Fruit fly (Drosophila melanogaster) whole organism, embryonic: ENCODE results near the gene Hrb27C.
A peak's percentile ranks its signal among the peaks of the same experiment; 100 is the strongest.

Experiments
- ATbp ChIP-seq: fragments of 200-800 bp; sonication (Bioruptor generic); optimal IDR thresholded peaks from 2 replicates; lab custom pipeline; 2017; ENCODE audit warnings: missing biosample characterization, mild to moderate bottlenecking, missing genetic modification characterization, missing genetic modification reagents
- Ada2b ChIP-seq: fragments of 200-800 bp; sonication (Bioruptor generic); IDR thresholded peaks from 2 replicates; pipeline ENCODE4 v1.3.6; 2022; ENCODE audit warnings: missing biosample characterization, missing genetic modification characterization
- Aef1 ChIP-seq: fragments of 200-800 bp; sonication (Bioruptor generic); IDR thresholded peaks from 3 replicates; pipeline ENCODE4 v1.3.6; 2022; ENCODE audit warnings: missing biosample characterization, missing genetic modification characterization
- Awh ChIP-seq: fragments of 200-800 bp; sonication (Bioruptor generic); IDR thresholded peaks from 2 replicates; pipeline ENCODE4, ENCODE4 v1.3.6; 2022; ENCODE audit warnings: missing biosample characterization, missing genetic modification characterization
- BEAF-32 ChIP-seq: fragments of 200-800 bp; sonication (Bioruptor generic); optimal IDR thresholded peaks from 3 replicates; lab custom pipeline; 2017; ENCODE audit warnings: missing biosample characterization, missing genetic modification characterization, mild to moderate bottlenecking, moderate library complexity, missing genetic modification reagents
- CG12219 ChIP-seq: fragments of 200-800 bp; sonication (Bioruptor generic); optimal IDR thresholded peaks from 3 replicates; lab custom pipeline; 2018; ENCODE audit warnings: missing biosample characterization, mild to moderate bottlenecking, missing genetic modification characterization
- CG12659 ChIP-seq: fragments of 200-800 bp; sonication (Bioruptor generic); optimal IDR thresholded peaks from 3 replicates; lab custom pipeline; 2017; ENCODE audit warnings: mild to moderate bottlenecking, missing biosample characterization, missing genetic modification reagents, missing genetic modification characterization
- CG15696 ChIP-seq: fragments of 200-800 bp; sonication (Bioruptor generic); optimal IDR thresholded peaks from 2 replicates; lab custom pipeline; 2019; ENCODE audit warnings: missing biosample characterization, mild to moderate bottlenecking, missing genetic modification characterization, moderate library complexity
- CG18599 ChIP-seq: fragments of 200-800 bp; sonication (Bioruptor generic); optimal IDR thresholded peaks from 3 replicates; lab custom pipeline; 2017; ENCODE audit warnings: missing biosample characterization, missing genetic modification characterization, mild to moderate bottlenecking, moderate library complexity, missing genetic modification reagents
- CG18619 ChIP-seq: fragments of 200-800 bp; sonication (Bioruptor generic); optimal IDR thresholded peaks from 3 replicates; lab custom pipeline; 2017; ENCODE audit warnings: missing biosample characterization, mild to moderate bottlenecking, missing genetic modification characterization
- CG2889 ChIP-seq: fragments of 200-800 bp; sonication (Bioruptor generic); IDR thresholded peaks from 3 replicates; pipeline ENCODE4 v1.3.6; 2022; ENCODE audit warnings: missing biosample characterization, missing genetic modification characterization
- CG30020 ChIP-seq: fragments of 200-800 bp; optimal IDR thresholded peaks from 2 replicates; lab custom pipeline; 2019; ENCODE audit warnings: missing biosample characterization, mild to moderate bottlenecking, missing genetic modification characterization, moderate library complexity
- CG34376 ChIP-seq: fragments of 200-800 bp; sonication (Bioruptor generic); optimal IDR thresholded peaks from 2 replicates; lab custom pipeline; 2018; ENCODE audit warnings: missing biosample characterization, mild to moderate bottlenecking, missing genetic modification characterization
- CG5953 ChIP-seq: fragments of 200-800 bp; sonication (Bioruptor generic); IDR thresholded peaks from 2 replicates; pipeline ENCODE4 v1.3.6; 2022; ENCODE audit warnings: missing biosample characterization, missing genetic modification characterization
- CG7271 ChIP-seq: fragments of 200-800 bp; sonication (Bioruptor generic); optimal IDR thresholded peaks from 2 replicates; lab custom pipeline; 2018; ENCODE audit warnings: missing biosample characterization, mild to moderate bottlenecking, missing genetic modification characterization, moderate library complexity
- CG7963 ChIP-seq: fragments of 200-800 bp; sonication (Bioruptor generic); IDR thresholded peaks from 3 replicates; pipeline ENCODE4 v1.3.6; 2022; ENCODE audit warnings: missing biosample characterization, missing genetic modification characterization; ENCODE audit not compliant: partially characterized antibody
- CG8765 ChIP-seq: fragments of 200-800 bp; sonication (Bioruptor generic); IDR thresholded peaks from 2 replicates; pipeline ENCODE4 v1.3.6; 2022; ENCODE audit warnings: missing biosample characterization, missing genetic modification characterization
- CG9215 ChIP-seq: fragments of 200-800 bp; sonication (Bioruptor generic); IDR thresholded peaks from 2 replicates; pipeline ENCODE4 v1.3.6; 2022; ENCODE audit warnings: missing biosample characterization, missing genetic modification characterization
- CG9609 ChIP-seq: fragments of 200-800 bp; sonication (Bioruptor generic); optimal IDR thresholded peaks from 3 replicates; lab custom pipeline; 2016; ENCODE audit warnings: missing biosample characterization, missing genetic modification characterization
- Camta ChIP-seq: fragments of 200-800 bp; sonication (Bioruptor generic); optimal IDR thresholded peaks from 2 replicates; lab custom pipeline; 2016; ENCODE audit warnings: missing biosample characterization, missing genetic modification characterization
- CrebB ChIP-seq: fragments of 200-800 bp; sonication (Bioruptor generic); optimal IDR thresholded peaks from 3 replicates; lab custom pipeline; 2018; ENCODE audit warnings: missing biosample characterization, mild to moderate bottlenecking, missing genetic modification characterization
- Doc2 ChIP-seq: fragments of 200-800 bp; sonication (Bioruptor generic); IDR thresholded peaks from 2 replicates; pipeline ENCODE4 v1.3.6; 2022; ENCODE audit warnings: missing biosample characterization, missing genetic modification characterization
- Gsc ChIP-seq: fragments of 200-800 bp; sonication (Bioruptor generic); IDR thresholded peaks from 2 replicates; pipeline ENCODE4 v1.3.6; 2022; ENCODE audit warnings: missing biosample characterization, missing genetic modification characterization
- H15 ChIP-seq: fragments of 200-800 bp; sonication (Bioruptor generic); IDR thresholded peaks from 3 replicates; pipeline ENCODE4 v1.3.6; 2022; ENCODE audit warnings: missing biosample characterization, missing genetic modification characterization
- HLHmδ ChIP-seq: fragments of 200-800 bp; sonication (Bioruptor generic); optimal IDR thresholded peaks from 2 replicates; lab custom pipeline; 2018; ENCODE audit warnings: missing biosample characterization, mild to moderate bottlenecking, missing genetic modification characterization, moderate library complexity
- Lpt ChIP-seq: fragments of >200 bp; optimal IDR thresholded peaks from 2 replicates; lab custom pipeline; 2018; ENCODE audit warnings: missing biosample characterization, missing genetic modification characterization
- Mad ChIP-seq: fragments of 200-800 bp; sonication (Bioruptor generic); optimal IDR thresholded peaks from 2 replicates; lab custom pipeline; 2016; ENCODE audit warnings: missing biosample characterization, missing genetic modification characterization
- Opbp ChIP-seq: fragments of 200-800 bp; sonication (Bioruptor generic); IDR thresholded peaks from 3 replicates; pipeline ENCODE4 v1.3.6; 2022; ENCODE audit warnings: missing biosample characterization, missing genetic modification characterization; ENCODE audit not compliant: partially characterized antibody
- Stat92E ChIP-seq, 3 experiments: fragments of >200 bp in 2 of 3; fragments of 200-800 bp in 1 of 3; sonication (Bioruptor generic) in 1 of 3; optimal IDR thresholded peaks; 2 replicates each; lab custom pipeline; 2017 to 2019; ENCODE audit warnings: missing biosample characterization in 3 of 3, missing genetic modification characterization in 3 of 3, mild to moderate bottlenecking in 1 of 3, moderate library complexity in 1 of 3
- Trl ChIP-seq, 3 experiments: fragments of >200 bp in 2 of 3; fragments of 200-800 bp in 1 of 3; sonication (Bioruptor generic) in 1 of 3; optimal IDR thresholded peaks; 2 replicates in 1 of 3; 3 replicates in 2 of 3; lab custom pipeline; 2016 to 2017; ENCODE audit warnings: missing biosample characterization in 1 of 3, missing genetic modification characterization in 1 of 3
- YL-1 ChIP-seq: fragments of 200-800 bp; sonication (Bioruptor generic); optimal IDR thresholded peaks from 3 replicates; lab custom pipeline; 2017; ENCODE audit warnings: missing biosample characterization, mild to moderate bottlenecking, missing genetic modification characterization
- abd-A ChIP-seq: fragments of 200-800 bp; sonication (Bioruptor generic); optimal IDR thresholded peaks from 3 replicates; lab custom pipeline; 2019; ENCODE audit warnings: missing biosample characterization, mild to moderate bottlenecking, missing genetic modification characterization, moderate library complexity
- amos ChIP-seq: fragments of 200-800 bp; sonication (Bioruptor generic); IDR thresholded peaks from 2 replicates; pipeline ENCODE4 v1.3.6; 2022; ENCODE audit warnings: missing biosample characterization, missing genetic modification characterization; ENCODE audit not compliant: partially characterized antibody
- bab2 ChIP-seq: fragments of 200-800 bp; sonication (Bioruptor generic); optimal IDR thresholded peaks from 2 replicates; lab custom pipeline; 2016; ENCODE audit warnings: missing biosample characterization, missing genetic modification characterization
- cad ChIP-seq: fragments of >200 bp; optimal IDR thresholded peaks from 2 replicates; lab custom pipeline; 2017; ENCODE audit warnings: missing biosample characterization, missing genetic modification characterization
- cas ChIP-seq: fragments of 200-800 bp; sonication (Bioruptor generic); IDR thresholded peaks from 2 replicates; pipeline ENCODE4 v1.3.6; 2022; ENCODE audit warnings: missing biosample characterization, missing genetic modification characterization
- chn ChIP-seq: fragments of 200-800 bp; sonication (Bioruptor generic); optimal IDR thresholded peaks from 2 replicates; lab custom pipeline; 2016; ENCODE audit warnings: missing biosample characterization, missing genetic modification characterization
- croc ChIP-seq: fragments of 200-800 bp; sonication (Bioruptor generic); conservative IDR thresholded peaks from 3 replicates; pipeline ENCODE4 v1.3.6; 2022; ENCODE audit warnings: missing biosample characterization, missing genetic modification characterization
- eve ChIP-seq, 2 experiments: fragments of >200 bp; optimal IDR thresholded peaks; 2 replicates each; lab custom pipeline; 2017; ENCODE audit warnings: missing biosample characterization in 2 of 2, missing genetic modification characterization in 2 of 2
- exex ChIP-seq: fragments of 200-800 bp; sonication (Bioruptor generic); optimal IDR thresholded peaks from 4 replicates; lab custom pipeline; 2018; ENCODE audit warnings: missing biosample characterization, mild to moderate bottlenecking, missing genetic modification characterization, moderate library complexity
- ftz-f1 ChIP-seq: fragments of 200-800 bp; sonication (Bioruptor generic); optimal IDR thresholded peaks from 2 replicates; lab custom pipeline; 2016; ENCODE audit warnings: missing biosample characterization, missing genetic modification characterization
- kay ChIP-seq: fragments of 200-800 bp; sonication (Bioruptor generic); optimal IDR thresholded peaks from 2 replicates; lab custom pipeline; 2016; ENCODE audit warnings: missing biosample characterization, missing genetic modification characterization
- odd ChIP-seq: fragments of 200-800 bp; sonication (Bioruptor generic); optimal IDR thresholded peaks from 2 replicates; lab custom pipeline; 2017; ENCODE audit warnings: missing biosample characterization, mild to moderate bottlenecking, missing genetic modification characterization
- pb ChIP-seq: fragments of 200-800 bp; sonication (Bioruptor generic); optimal IDR thresholded peaks from 3 replicates; lab custom pipeline; 2016; ENCODE audit warnings: missing biosample characterization, missing genetic modification characterization
- pnt ChIP-seq: fragments of 200-800 bp; sonication (Bioruptor generic); optimal IDR thresholded peaks from 3 replicates; lab custom pipeline; 2016; ENCODE audit warnings: missing biosample characterization, missing genetic modification characterization
- pros ChIP-seq: fragments of 200-800 bp; sonication (Bioruptor generic); optimal IDR thresholded peaks from 3 replicates; lab custom pipeline; 2019; ENCODE audit warnings: missing biosample characterization, mild to moderate bottlenecking, missing genetic modification characterization, moderate library complexity
- ranshi ChIP-seq: fragments of 200-800 bp; sonication (Bioruptor generic); IDR thresholded peaks from 2 replicates; pipeline ENCODE4 v1.3.6; 2022; ENCODE audit warnings: missing biosample characterization, missing genetic modification characterization
- row ChIP-seq: fragments of 200-800 bp; sonication (Bioruptor generic); IDR thresholded peaks from 3 replicates; pipeline ENCODE4 v1.3.6; 2022; ENCODE audit warnings: missing biosample characterization, missing genetic modification characterization
- seq ChIP-seq: fragments of 200-800 bp; sonication (Bioruptor generic); IDR thresholded peaks from 2 replicates; pipeline ENCODE4 v1.3.6; 2022; ENCODE audit warnings: missing biosample characterization, missing genetic modification characterization
- sima ChIP-seq: fragments of 200-800 bp; sonication (Bioruptor generic); optimal IDR thresholded peaks from 2 replicates; lab custom pipeline; 2016; ENCODE audit warnings: missing biosample characterization, missing genetic modification characterization
- slp2 ChIP-seq: fragments of 200-800 bp; sonication (Bioruptor generic); optimal IDR thresholded peaks from 2 replicates; lab custom pipeline; 2016; ENCODE audit warnings: missing biosample characterization, missing genetic modification characterization
- ssp ChIP-seq: fragments of 200-800 bp; sonication (Bioruptor generic); IDR thresholded peaks from 2 replicates; pipeline ENCODE4 v1.3.6; 2022; ENCODE audit warnings: missing biosample characterization, missing genetic modification characterization

The Hrb27C gene

DNA sequence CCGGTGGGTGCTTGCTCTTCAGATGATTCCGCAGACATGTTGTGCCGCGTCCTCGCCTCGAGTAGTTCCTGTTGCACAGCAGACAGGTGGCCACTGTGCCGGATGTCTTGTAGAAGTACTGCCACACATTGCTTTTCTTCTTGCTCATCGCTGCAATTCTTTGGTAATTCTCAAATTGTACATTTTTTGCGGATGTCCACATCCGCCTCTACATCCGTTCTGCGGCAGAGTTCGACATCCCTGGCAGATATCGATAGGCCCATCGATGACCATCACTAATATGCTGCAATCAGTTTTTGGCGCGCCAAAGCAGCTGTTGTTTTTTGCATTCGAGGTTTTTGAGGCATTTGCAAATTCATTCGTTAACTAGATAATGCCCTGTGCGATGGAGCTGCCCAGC lies 36.2 kb downstream of the Hrb27C start, which contains the start of the genes CG13775 and CG3430 (continued):
- TF ChIP-seq CG18599 (GFP tag; lab: Kevin White, UChicago), result no peak
- no peak for TF ChIP-seq odd (GFP tag; lab: Kevin White, UChicago)
- no peak for TF ChIP-seq CG7963
- TF ChIP-seq pros (GFP tag; lab: Kevin White, UChicago), result no peak
- TF ChIP-seq CG12219 (GFP tag; lab: Kevin White, UChicago), result no peak
- TF ChIP-seq CG9609 (GFP tag; lab: Kevin White, UChicago), result peak; percentile 30
- no peak for TF ChIP-seq chn
- TF ChIP-seq Aef1, result no peak
- no peak for TF ChIP-seq pnt (GFP tag; lab: Kevin White, UChicago)
- TF ChIP-seq cas, result 0 out of 2 replicates have a peak, but pooled peaks have one; percentile 32
- TF ChIP-seq CG30020 (tag; lab: Kevin White, UChicago), result peak; percentile 17
- TF ChIP-seq ATbp (GFP tag; lab: Kevin White, UChicago), result no peak
- TF ChIP-seq croc (GFP tag; lab: Robert Waterston, UW), result no peak
- peak; percentile 38 for TF ChIP-seq CG7271
- TF ChIP-seq eve (GFP tag; optimal IDR thresholded peaks at IDR 0.05; lab: Kevin White, UChicago), result no peak
- peak; percentile 0 for TF ChIP-seq ftz-f1
- TF ChIP-seq CG18619 (GFP tag; lab: Kevin White, UChicago), result no peak
- no peak for TF ChIP-seq Gsc (GFP tag; lab: Robert Waterston, UW)
- TF ChIP-seq abd-A (tag; lab: Kevin White, UChicago), result no peak
- TF ChIP-seq Trl (optimal IDR thresholded peaks at IDR 0.05; lab: Kevin White, UChicago), result no peak
- TF ChIP-seq Trl (GFP tag; optimal IDR thresholded peaks at IDR 0.05; lab: Kevin White, UChicago), result peak; percentile 42
- 0 out of 2 replicates have a peak, but pooled peaks have one; percentile 45 for TF ChIP-seq seq (GFP tag; lab: Robert Waterston, UW)
- TF ChIP-seq HLHmδ, result no peak
- TF ChIP-seq YL-1, result peak; percentile 32
- TF ChIP-seq CG34376 (GFP tag; lab: Kevin White, UChicago), result peak; percentile 40
- TF ChIP-seq CG2889 (GFP tag; lab: Robert Waterston, UW), result no peak
- peak; percentile 70; the same call in 2 of the 3 replicates for TF ChIP-seq Opbp (GFP tag; lab: Robert Waterston, UW)
- no peak for TF ChIP-seq CrebB (tag; lab: Kevin White, UChicago)
- TF ChIP-seq bab2 (GFP tag; lab: Kevin White, UChicago), result no peak
- TF ChIP-seq pb, result peak; percentile 28
- TF ChIP-seq Awh (GFP tag; lab: Robert Waterston, UW), result no peak
- no peak for TF ChIP-seq CG5953 (GFP tag; lab: Robert Waterston, UW)
- no peak for TF ChIP-seq ranshi (GFP tag; lab: Robert Waterston, UW)
- TF ChIP-seq CG8765 (GFP tag; lab: Robert Waterston, UW), result no peak
- no peak for TF ChIP-seq slp2
- TF ChIP-seq sima (GFP tag; lab: Kevin White, UChicago), result no peak
- TF ChIP-seq BEAF-32 (GFP tag; lab: Kevin White, UChicago), result peak; percentile 79
- TF ChIP-seq CG15696 (tag; lab: Kevin White, UChicago), result peak; percentile 0

DNA sequence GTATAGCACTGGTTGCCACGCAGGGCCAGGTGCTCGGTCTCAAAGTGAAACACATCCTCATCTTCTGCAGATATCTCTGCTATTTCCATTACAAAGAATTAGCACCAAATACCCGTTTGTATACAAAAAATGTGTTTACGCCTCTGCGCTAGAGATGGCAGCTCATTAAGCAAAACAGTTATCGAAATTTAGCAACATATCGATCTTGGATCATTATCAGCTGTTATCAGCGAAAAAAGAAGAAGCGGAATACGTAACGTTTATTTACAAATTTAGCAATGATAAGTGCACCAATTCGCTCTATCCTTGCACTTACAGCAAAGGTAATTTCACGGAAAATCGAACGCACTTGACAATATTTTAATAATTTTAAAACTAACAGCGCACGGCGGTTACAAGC lies 39.7 kb downstream of the Hrb27C start, which contains the start of the genes Atac1 and Hmgcl:
Atac1 (minus strand) TSS at position 164 of the 400 bp plus-strand sequence.
Hmgcl (plus strand) TSS at position 213 of the 400 bp plus-strand sequence.
- TF ChIP-seq cad, result no peak
- TF ChIP-seq Stat92E (GFP tag; optimal IDR thresholded peaks at IDR 0.05; lab: Kevin White, UChicago), result no peak
- TF ChIP-seq CG9215, result no peak
- no peak for TF ChIP-seq Lpt (GFP tag; lab: Kevin White, UChicago)
- TF ChIP-seq BEAF-32 (GFP tag; lab: Kevin White, UChicago), result peak; percentile 35
- no peak for TF ChIP-seq Ada2b (GFP tag; lab: Robert Waterston, UW)
- TF ChIP-seq Mad (GFP tag; lab: Kevin White, UChicago), result no peak
- no peak for TF ChIP-seq Opbp (GFP tag; lab: Robert Waterston, UW)
- peak; percentile 6; the same call in 1 of the 2 replicates for TF ChIP-seq amos
- TF ChIP-seq row, result peak; percentile 9; the same call in 1 of the 3 replicates
- no peak for TF ChIP-seq Doc2 (GFP tag; lab: Robert Waterston, UW)
- TF ChIP-seq CG12659 (GFP tag; lab: Kevin White, UChicago), result no peak
- TF ChIP-seq Camta, result no peak
- TF ChIP-seq kay (GFP tag; lab: Kevin White, UChicago), result no peak
- TF ChIP-seq exex (tag; lab: Kevin White, UChicago), result no peak
- no peak for TF ChIP-seq H15
- TF ChIP-seq ssp (GFP tag; lab: Robert Waterston, UW), result no peak
